Fruit fly (Drosophila melanogaster): Measurements from ENCODE around the gene CG4467.

- TF ChIP-seq usp (GFP tag; optimal IDR thresholded peaks at IDR 0.05), result no peak
- TF ChIP-seq CG8478 (optimal IDR thresholded peaks at IDR 0.05), result no peak
- no peak for TF ChIP-seq pan (optimal IDR thresholded peaks at IDR 0.05)
Measured at dm6 chr3R:23215434-23215730, 33.3 kb downstream of the CG4467 start.
